Fruit fly (Drosophila melanogaster): ENCODE data around the gene Dph5.

- TF ChIP-seq insv (optimal IDR thresholded peaks at IDR 0.05) = no peak
- TF ChIP-seq psq (optimal IDR thresholded peaks at IDR 0.05) = no peak
- no peak for TF ChIP-seq Myc (optimal IDR thresholded peaks at IDR 0.05)
- no peak for TF ChIP-seq ttk (optimal IDR thresholded peaks at IDR 0.05)
- no peak for TF ChIP-seq h (optimal IDR thresholded peaks at IDR 0.05)
Observed at dm6 chr3R:22573590-22573989, 9.4 kb downstream of the Dph5 start.
